Worm (Caenorhabditis elegans): ENCODE measurements around the gene ndab-2.

ndab-2 gene

ce11 chrIII:7189581-7190128 lies 9.1 kb downstream of the ndab-2 start, which contains the start of gene rps-21 (continued):
- TF ChIP-seq hmg-1.1 (GFP tag; IDR thresholded peaks at IDR 0.05) (peak; percentile 81), snpc-4 (tag; optimal IDR thresholded peaks at IDR 0.05) (no peak), fkh-10 (GFP tag; optimal IDR thresholded peaks at IDR 0.05) (peak; percentile 9), lin-1 (GFP tag; IDR thresholded peaks at IDR 0.05) (no peak), dmd-8 (GFP tag; IDR thresholded peaks at IDR 0.05) (no peak), hlh-30 (tag; optimal IDR thresholded peaks at IDR 0.05; ENCODE audit: insufficient read depth) (peak; percentile 77), ztf-7 (tag; optimal IDR thresholded peaks at IDR 0.05) (no peak), saeg-2 (GFP tag; IDR thresholded peaks at IDR 0.05) (no peak), nhr-48 (tag; optimal IDR thresholded peaks at IDR 0.05) (peak; percentile 11), nhr-41 (GFP tag; IDR thresholded peaks at IDR 0.05) (no peak), hlh-11 (tag; optimal IDR thresholded peaks at IDR 0.05) (peak; percentile 69), ama-1 (optimal IDR thresholded peaks at IDR 0.05) (no peak), F10B5.3 (tag; optimal IDR thresholded peaks at IDR 0.05) (no peak), vab-7 (GFP tag; IDR thresholded peaks at IDR 0.05) (no peak), nhr-237 (tag; optimal IDR thresholded peaks at IDR 0.05) (no peak), Y105C5A.15 (GFP tag; IDR thresholded peaks at IDR 0.05) (no peak), lin-39 (tag; optimal IDR thresholded peaks at IDR 0.05) (no peak), mes-2 (tag; optimal IDR thresholded peaks at IDR 0.05; ENCODE audit: poor library complexity, severe bottlenecking) (peak; percentile 92), ceh-82 (tag; optimal IDR thresholded peaks at IDR 0.05) (no peak), hif-1 (tag; optimal IDR thresholded peaks at IDR 0.05) (peak in 1 of 2 experiments; percentile 63), aly-2 (tag; optimal IDR thresholded peaks at IDR 0.05) (no peak), nhr-28 (tag; optimal IDR thresholded peaks at IDR 0.05) (peak; percentile 72)

ce11 chrIII:7192942-7193665 lies 12.6 kb downstream of the ndab-2 start, which contains the start of gene mec-14:
mec-14 (minus strand) TSS chrIII:7192992.
- no peak for TF ChIP-seq zfp-2 (tag; optimal IDR thresholded peaks at IDR 0.05)
- TF ChIP-seq nhr-11 (tag; optimal IDR thresholded peaks at IDR 0.05), result no peak
- TF ChIP-seq php-3 (GFP tag; IDR thresholded peaks at IDR 0.05), result no peak
- no peak for TF ChIP-seq pha-4 (GFP tag; IDR thresholded peaks at IDR 0.05)
- no peak for TF ChIP-seq pha-4 (tag; optimal IDR thresholded peaks at IDR 0.05)
- TF ChIP-seq ceh-82 (tag; optimal IDR thresholded peaks at IDR 0.05), result no peak
- TF ChIP-seq nhr-25 (tag; optimal IDR thresholded peaks at IDR 0.05; ENCODE audit: borderline replicate concordance, insufficient read depth), result no peak
- no peak for TF ChIP-seq lin-29 (GFP tag; IDR thresholded peaks at IDR 0.05)
- TF ChIP-seq lin-1 (GFP tag; IDR thresholded peaks at IDR 0.05), result no peak
- TF ChIP-seq F37D6.2 (tag; optimal IDR thresholded peaks at IDR 0.05), result no peak
- TF ChIP-seq Y105C5A.15 (GFP tag; IDR thresholded peaks at IDR 0.05), result no peak
- no peak for TF ChIP-seq lim-7 (GFP tag; IDR thresholded peaks at IDR 0.05)
- no peak for TF ChIP-seq snpc-1.2 (GFP tag; IDR thresholded peaks at IDR 0.05)
- TF ChIP-seq mdt-29 (GFP tag; IDR thresholded peaks at IDR 0.05), result no peak
- no peak for TF ChIP-seq nhr-28 (tag; optimal IDR thresholded peaks at IDR 0.05)
- TF ChIP-seq gei-8 (GFP tag; optimal IDR thresholded peaks at IDR 0.05), result no peak
- TF ChIP-seq zip-11 (GFP tag; IDR thresholded peaks at IDR 0.05), result no peak

- TF ChIP-seq ama-1 (optimal IDR thresholded peaks at IDR 0.05), result no peak
- TF ChIP-seq mdt-29 (GFP tag; IDR thresholded peaks at IDR 0.05), result no peak
- TF ChIP-seq aha-1 (tag), result peak; percentile 68
Measured at ce11 chrIII:7195325-7195724, 14.8 kb downstream of the ndab-2 start, which contains the start of gene F37C12.18. F37C12.18 (minus strand) TSS chrIII:7195425.

All from whole organism, L4 larva.